Worm (Caenorhabditis elegans): Measurements from ENCODE around the gene F56C9.10.

DNA sequence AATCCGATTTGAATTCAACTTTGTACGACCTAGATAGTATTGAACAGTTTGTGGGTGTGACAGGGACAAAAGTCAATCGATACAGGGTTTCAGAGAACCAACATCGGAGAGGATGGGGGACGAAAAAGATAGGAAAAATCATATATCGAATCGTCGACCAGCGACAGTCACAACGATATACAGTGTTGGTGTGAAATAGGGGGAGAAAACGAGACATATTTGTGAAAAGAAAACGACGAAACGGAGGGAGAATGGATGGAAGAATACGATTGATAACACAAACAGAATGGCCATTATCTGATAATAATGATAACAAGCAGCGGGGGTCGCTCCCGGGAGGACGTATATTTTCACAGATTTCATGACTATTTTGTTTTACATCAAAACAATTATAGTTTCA lies 40.3 kb upstream of the F56C9.10 start:
- TF ChIP-seq ets-4 (GFP tag; optimal IDR thresholded peaks at IDR 0.05) (no peak), K11D2.4 (GFP tag; IDR thresholded peaks at IDR 0.05) (no peak), ceh-27 (GFP tag; optimal IDR thresholded peaks at IDR 0.05) (no peak), aptf-2 (GFP tag; conservative IDR thresholded peaks at IDR 0.05) (no peak), ztf-22 (GFP tag; optimal IDR thresholded peaks at IDR 0.05) (no peak), hmg-20 (GFP tag; IDR thresholded peaks at IDR 0.05) (no peak), egl-18 (GFP tag; IDR thresholded peaks at IDR 0.05) (no peak), ceh-100 (GFP tag; IDR thresholded peaks at IDR 0.05) (no peak), ceh-58 (GFP tag; IDR thresholded peaks at IDR 0.05) (no peak), lir-1 (GFP tag; conservative IDR thresholded peaks at IDR 0.05) (no peak)

All from whole organism, young adult.